Worm (Caenorhabditis elegans): ENCODE results near the gene msd-2.
"Not testable (repeated sequence)": the region's sequence is repeated elsewhere in the genome, so short reads cannot be mapped to it uniquely, and the experiment has no call there.

DNA sequence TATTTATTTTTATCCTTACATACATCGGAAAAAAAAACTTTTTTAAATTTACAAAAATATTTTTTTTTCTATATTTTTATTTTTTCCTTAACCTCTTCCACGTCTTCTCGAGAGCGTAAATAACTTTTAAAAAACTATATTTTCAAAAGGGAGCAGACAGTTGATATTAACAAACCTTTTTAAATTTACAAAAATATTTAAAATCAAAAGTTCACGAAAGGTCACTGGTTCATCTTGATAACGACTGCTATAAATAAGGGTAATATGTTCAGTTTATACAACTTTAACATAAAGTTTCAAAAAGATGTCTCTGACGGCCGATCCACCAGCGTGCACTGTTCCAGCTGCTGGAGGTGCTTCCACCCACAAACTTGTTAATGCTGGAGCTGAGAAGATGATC is at the start of gene msd-2, which contains the start of gene F44D12.16:
- not testable (repeated sequence) for TF ChIP-seq ztf-26 (tag; optimal IDR thresholded peaks at IDR 0.05); lin-40 (tag; optimal IDR thresholded peaks at IDR 0.05); cebp-1 (GFP tag; IDR thresholded peaks at IDR 0.05); cebp-1 (tag; optimal IDR thresholded peaks at IDR 0.05); K11D2.4 (GFP tag; IDR thresholded peaks at IDR 0.05); bed-2 (GFP tag; IDR thresholded peaks at IDR 0.05); bed-1 (GFP tag; IDR thresholded peaks at IDR 0.05); Y67H2A.10 (GFP tag; conservative IDR thresholded peaks at IDR 0.05); ama-1 (optimal IDR thresholded peaks at IDR 0.05); ama-1 (GFP tag; optimal IDR thresholded peaks at IDR 0.05); snpc-4 (GFP tag; optimal IDR thresholded peaks at IDR 0.05); snpc-4 (tag; optimal IDR thresholded peaks at IDR 0.05); him-1 (tag; optimal IDR thresholded peaks at IDR 0.05); aptf-3 (GFP tag; IDR thresholded peaks at IDR 0.05); pbrm-1 (GFP tag; IDR thresholded peaks at IDR 0.05); let-526 (GFP tag; IDR thresholded peaks at IDR 0.05); hsf-1 (GFP tag; IDR thresholded peaks at IDR 0.05)

All from whole organism, young adult.